Fruit fly (Drosophila melanogaster) whole organism, pupa: ENCODE data around the gene Cpr65Au.
A peak's percentile ranks its signal among the peaks of the same experiment; 100 is the strongest.

Experiments used
- CG34367 ChIP-seq: fragments of 200-800 bp; sonication (Bioruptor generic); optimal IDR thresholded peaks from 2 replicates; lab custom pipeline; 2018; ENCODE audit warnings: missing biosample characterization, mild to moderate bottlenecking, missing genetic modification characterization
- CG9948 ChIP-seq: fragments of 200-800 bp; sonication (Bioruptor generic); optimal IDR thresholded peaks from 2 replicates; lab custom pipeline; 2018; ENCODE audit warnings: missing biosample characterization, mild to moderate bottlenecking, missing genetic modification characterization, moderate library complexity
- EcR ChIP-seq: fragments of 200-800 bp; sonication (Bioruptor generic); optimal IDR thresholded peaks from 3 replicates; lab custom pipeline; 2019; ENCODE audit warnings: missing biosample characterization, missing genetic modification characterization, mild to moderate bottlenecking, moderate library complexity, missing genetic modification reagents

- TF ChIP-seq CG34367 (tag; lab: Kevin White, UChicago) (no peak), CG9948 (no peak), EcR (GFP tag; lab: Kevin White, UChicago) (peak; percentile 59)
Measured at dm6 chr3L:6141538-6141937, 9.6 kb upstream of the Cpr65Au start.
